Fruit fly (Drosophila melanogaster) whole organism, embryonic: Measurements from ENCODE around the gene Atg2.

Source experiments
- CG10321 ChIP-seq: fragments of 200-800 bp; sonication (Bioruptor generic); IDR thresholded peaks from 2 replicates; pipeline ENCODE4 v1.3.6; 2022; ENCODE audit warnings: missing biosample characterization, missing genetic modification characterization
- CG11723 ChIP-seq: fragments of 200-800 bp; sonication (Bioruptor generic); optimal IDR thresholded peaks from 2 replicates; lab custom pipeline; 2017; ENCODE audit warnings: missing biosample characterization, mild to moderate bottlenecking, missing genetic modification characterization
- CG12236 ChIP-seq: fragments of 200-800 bp; sonication (Bioruptor generic); optimal IDR thresholded peaks from 2 replicates; lab custom pipeline; 2016; ENCODE audit warnings: missing biosample characterization, missing genetic modification characterization
- CG14710 ChIP-seq: fragments of 200-800 bp; sonication (Bioruptor generic); optimal IDR thresholded peaks from 3 replicates; lab custom pipeline; 2019; ENCODE audit warnings: missing biosample characterization, mild to moderate bottlenecking, missing genetic modification characterization, moderate library complexity
- CG15011 ChIP-seq: fragments of 200-800 bp; sonication (Bioruptor generic); optimal IDR thresholded peaks from 3 replicates; lab custom pipeline; 2018; ENCODE audit warnings: missing biosample characterization, mild to moderate bottlenecking, missing genetic modification characterization
- CG15601 ChIP-seq: fragments of 200-800 bp; sonication (Bioruptor generic); optimal IDR thresholded peaks from 3 replicates; lab custom pipeline; 2019; ENCODE audit warnings: missing biosample characterization, mild to moderate bottlenecking, missing genetic modification characterization, moderate library complexity
- CG1832 ChIP-seq: fragments of 200-800 bp; sonication (Bioruptor generic); optimal IDR thresholded peaks from 2 replicates; lab custom pipeline; 2017; ENCODE audit warnings: missing biosample characterization, mild to moderate bottlenecking, missing genetic modification characterization, inconsistent platforms
- CG18764 ChIP-seq: fragments of 200-800 bp; sonication (Bioruptor generic); optimal IDR thresholded peaks from 3 replicates; lab custom pipeline; 2016; ENCODE audit warnings: missing biosample characterization, missing genetic modification characterization
- CG2712 ChIP-seq: fragments of 200-800 bp; optimal IDR thresholded peaks from 3 replicates; lab custom pipeline; 2019; ENCODE audit warnings: missing biosample characterization, mild to moderate bottlenecking, missing genetic modification characterization, moderate library complexity
- CG2889 ChIP-seq: fragments of 200-800 bp; sonication (Bioruptor generic); IDR thresholded peaks from 3 replicates; pipeline ENCODE4 v1.3.6; 2022; ENCODE audit warnings: missing biosample characterization, missing genetic modification characterization
- CG34376 ChIP-seq: fragments of 200-800 bp; sonication (Bioruptor generic); optimal IDR thresholded peaks from 2 replicates; lab custom pipeline; 2018; ENCODE audit warnings: missing biosample characterization, mild to moderate bottlenecking, missing genetic modification characterization
- CG4328 ChIP-seq: fragments of 200-800 bp; sonication (Bioruptor generic); optimal IDR thresholded peaks from 3 replicates; lab custom pipeline; 2017; ENCODE audit warnings: missing biosample characterization, missing genetic modification reagents, missing genetic modification characterization
- CG6254 ChIP-seq: fragments of 200-800 bp; sonication (Bioruptor generic); optimal IDR thresholded peaks from 3 replicates; lab custom pipeline; 2017; ENCODE audit warnings: mild to moderate bottlenecking, missing biosample characterization, missing genetic modification reagents, missing genetic modification characterization
- CG6683 ChIP-seq: fragments of 200-800 bp; sonication (Bioruptor generic); optimal IDR thresholded peaks from 2 replicates; lab custom pipeline; 2017; ENCODE audit warnings: missing biosample characterization, mild to moderate bottlenecking, missing genetic modification characterization, missing genetic modification reagents
- CG6791 ChIP-seq: fragments of 200-800 bp; sonication (Bioruptor generic); IDR thresholded peaks from 3 replicates; pipeline ENCODE4 v1.3.6; 2022; ENCODE audit warnings: missing biosample characterization, missing genetic modification characterization; ENCODE audit not compliant: partially characterized antibody
- CG8089 ChIP-seq: fragments of 200-800 bp; sonication (Bioruptor generic); optimal IDR thresholded peaks from 3 replicates; lab custom pipeline; 2016; ENCODE audit warnings: missing biosample characterization, missing genetic modification characterization
- CG8281 ChIP-seq: fragments of 200-800 bp; sonication (Bioruptor generic); optimal IDR thresholded peaks from 2 replicates; lab custom pipeline; 2018; ENCODE audit warnings: missing biosample characterization, mild to moderate bottlenecking, missing genetic modification characterization, moderate library complexity
- Camta ChIP-seq: fragments of 200-800 bp; sonication (Bioruptor generic); optimal IDR thresholded peaks from 2 replicates; lab custom pipeline; 2016; ENCODE audit warnings: missing biosample characterization, missing genetic modification characterization
- CoRest ChIP-seq: fragments of 200-800 bp; sonication (Bioruptor generic); optimal IDR thresholded peaks from 3 replicates; lab custom pipeline; 2018; ENCODE audit warnings: missing biosample characterization, mild to moderate bottlenecking, missing genetic modification characterization, moderate library complexity
- Dfd ChIP-seq, 2 experiments: fragments of >200 bp; optimal IDR thresholded peaks; 2 replicates each; lab custom pipeline; 2017; ENCODE audit warnings: missing biosample characterization in 2 of 2, missing genetic modification characterization in 2 of 2
- Fer1 ChIP-seq: fragments of 200-800 bp; sonication (Bioruptor generic); optimal IDR thresholded peaks from 2 replicates; lab custom pipeline; 2017; ENCODE audit warnings: missing biosample characterization, mild to moderate bottlenecking, missing genetic modification characterization
- Hr39 ChIP-seq: fragments of >200 bp; optimal IDR thresholded peaks from 2 replicates; lab custom pipeline; 2017
- Hr51 ChIP-seq, 2 experiments: fragments of 200-800 bp; sonication (Bioruptor generic); optimal IDR thresholded peaks; 2 replicates in 1 of 2; 3 replicates in 1 of 2; lab custom pipeline; 2016 to 2018; ENCODE audit warnings: missing biosample characterization in 2 of 2, missing genetic modification characterization in 2 of 2, mild to moderate bottlenecking in 1 of 2, moderate library complexity in 1 of 2
- Hr78 ChIP-seq, 2 experiments: fragments of 200-800 bp in 1 of 2; fragments of >200 bp in 1 of 2; sonication (Bioruptor generic) in 1 of 2; optimal IDR thresholded peaks; 2 replicates each; lab custom pipeline; 2017 to 2019; ENCODE audit warnings: missing biosample characterization in 2 of 2, missing genetic modification characterization in 2 of 2, mild to moderate bottlenecking in 1 of 2, moderate library complexity in 1 of 2
- Myb ChIP-seq: fragments of 200-800 bp; sonication (Bioruptor generic); optimal IDR thresholded peaks from 2 replicates; lab custom pipeline; 2016; ENCODE audit warnings: missing biosample characterization, missing genetic modification characterization
- Pdp1 ChIP-seq, 2 experiments: fragments of 200-800 bp; sonication (Bioruptor generic); optimal IDR thresholded peaks; 3 replicates each; lab custom pipeline; 2016; ENCODE audit warnings: missing biosample characterization in 2 of 2, missing genetic modification characterization in 2 of 2, mild to moderate bottlenecking in 1 of 2, moderate library complexity in 1 of 2
- Sry-δ ChIP-seq: fragments of 200-800 bp; sonication (Bioruptor generic); optimal IDR thresholded peaks from 2 replicates; lab custom pipeline; 2016; ENCODE audit warnings: missing biosample characterization, missing genetic modification characterization
- Usf ChIP-seq: fragments of 200-800 bp; sonication (Bioruptor generic); optimal IDR thresholded peaks from 2 replicates; lab custom pipeline; 2017; ENCODE audit warnings: missing genotype, missing biosample characterization, missing genetic modification characterization
- Xrp1 ChIP-seq: fragments of 200-800 bp; sonication (Bioruptor generic); IDR thresholded peaks from 2 replicates; pipeline ENCODE4 v1.3.6; 2022; ENCODE audit warnings: missing biosample characterization, missing genetic modification characterization
- YL-1 ChIP-seq: fragments of 200-800 bp; sonication (Bioruptor generic); optimal IDR thresholded peaks from 3 replicates; lab custom pipeline; 2017; ENCODE audit warnings: missing biosample characterization, mild to moderate bottlenecking, missing genetic modification characterization
- ab ChIP-seq: fragments of 200-800 bp; sonication (Bioruptor generic); optimal IDR thresholded peaks from 2 replicates; lab custom pipeline; 2016; ENCODE audit warnings: missing biosample characterization, missing genetic modification characterization
- amos ChIP-seq: fragments of 200-800 bp; sonication (Bioruptor generic); IDR thresholded peaks from 2 replicates; pipeline ENCODE4 v1.3.6; 2022; ENCODE audit warnings: missing biosample characterization, missing genetic modification characterization; ENCODE audit not compliant: partially characterized antibody
- ase ChIP-seq: fragments of 200-800 bp; sonication (Bioruptor generic); IDR thresholded peaks from 3 replicates; pipeline ENCODE4 v1.3.6; 2022; ENCODE audit warnings: missing biosample characterization, missing genetic modification characterization
- cato ChIP-seq: fragments of 200-800 bp; sonication (Bioruptor generic); optimal IDR thresholded peaks from 2 replicates; lab custom pipeline; 2016; ENCODE audit warnings: missing biosample characterization, missing genetic modification characterization, borderline replicate concordance
- fd64A ChIP-seq: fragments of 200-800 bp; sonication (Bioruptor generic); optimal IDR thresholded peaks from 3 replicates; lab custom pipeline; 2018; ENCODE audit warnings: missing biosample characterization, mild to moderate bottlenecking, missing genetic modification characterization
- h ChIP-seq: fragments of >200 bp; optimal IDR thresholded peaks from 2 replicates; lab custom pipeline; 2017
- jigr1 ChIP-seq: fragments of 200-800 bp; sonication (Bioruptor generic); IDR thresholded peaks from 3 replicates; pipeline ENCODE4 v1.3.6; 2022; ENCODE audit warnings: missing biosample characterization, missing genetic modification characterization
- ken ChIP-seq: fragments of 200-800 bp; sonication (Bioruptor generic); IDR thresholded peaks from 3 replicates; pipeline ENCODE4 v1.3.6; 2022; ENCODE audit warnings: missing biosample characterization, missing genetic modification characterization
- lov ChIP-seq, 2 experiments: fragments of 200-800 bp in 1 of 2; fragments of >200 bp in 1 of 2; sonication (Bioruptor generic) in 1 of 2; IDR thresholded peaks in 1 of 2; optimal IDR thresholded peaks in 1 of 2; 2 replicates in 1 of 2; 3 replicates in 1 of 2; pipeline versions ENCODE4 v1.3.6 to Lab custom; 2017 to 2022; ENCODE audit warnings: missing biosample characterization in 1 of 2, missing genetic modification characterization in 1 of 2
- nerfin-1 ChIP-seq: fragments of 200-800 bp; sonication (Bioruptor generic); optimal IDR thresholded peaks from 3 replicates; lab custom pipeline; 2019; ENCODE audit warnings: missing biosample characterization, mild to moderate bottlenecking, missing genetic modification characterization, moderate library complexity
- otp ChIP-seq: fragments of 200-800 bp; sonication (Bioruptor generic); IDR thresholded peaks from 3 replicates; pipeline ENCODE4, ENCODE4 v1.3.6; 2022; ENCODE audit warnings: missing biosample characterization, missing genetic modification characterization
- phol ChIP-seq: fragments of 200-800 bp; sonication (Bioruptor generic); optimal IDR thresholded peaks from 3 replicates; lab custom pipeline; 2018; ENCODE audit warnings: missing biosample characterization, mild to moderate bottlenecking, missing genetic modification characterization, moderate library complexity
- pita ChIP-seq: fragments of 200-800 bp; sonication (Bioruptor generic); optimal IDR thresholded peaks from 2 replicates; lab custom pipeline; 2017; ENCODE audit warnings: missing biosample characterization, mild to moderate bottlenecking, missing genetic modification characterization
- sc ChIP-seq, 3 experiments: fragments of >200 bp in 2 of 3; fragments of 200-800 bp in 1 of 3; sonication (Bioruptor generic) in 1 of 3; optimal IDR thresholded peaks; 2 replicates in 2 of 3; 3 replicates in 1 of 3; lab custom pipeline; 2017; ENCODE audit warnings: mild to moderate bottlenecking in 1 of 3, missing biosample characterization in 1 of 3, missing genetic modification characterization in 1 of 3, missing genetic modification reagents in 1 of 3
- seq ChIP-seq: fragments of 200-800 bp; sonication (Bioruptor generic); IDR thresholded peaks from 2 replicates; pipeline ENCODE4 v1.3.6; 2022; ENCODE audit warnings: missing biosample characterization, missing genetic modification characterization
- slbo ChIP-seq: fragments of 200-800 bp; sonication (Bioruptor generic); IDR thresholded peaks from 2 replicates; pipeline ENCODE4 v1.3.6; 2022; ENCODE audit warnings: missing biosample characterization, missing genetic modification characterization
- trem ChIP-seq: fragments of 200-800 bp; optimal IDR thresholded peaks from 3 replicates; lab custom pipeline; 2019; ENCODE audit warnings: missing biosample characterization, mild to moderate bottlenecking, missing genetic modification characterization, moderate library complexity
- wek ChIP-seq: fragments of 200-800 bp; sonication (Bioruptor generic); optimal IDR thresholded peaks from 3 replicates; lab custom pipeline; 2018; ENCODE audit warnings: missing biosample characterization, mild to moderate bottlenecking, missing genetic modification characterization, moderate library complexity
- zen ChIP-seq: fragments of 200-800 bp; sonication (Bioruptor generic); optimal IDR thresholded peaks from 3 replicates; lab custom pipeline; 2018; ENCODE audit warnings: missing biosample characterization, mild to moderate bottlenecking, missing genetic modification characterization, moderate library complexity
- zf30C ChIP-seq: fragments of 200-800 bp; sonication (Bioruptor generic); optimal IDR thresholded peaks from 3 replicates; lab custom pipeline; 2018; ENCODE audit warnings: missing biosample characterization, mild to moderate bottlenecking, missing genetic modification characterization

Atg2 gene

DNA sequence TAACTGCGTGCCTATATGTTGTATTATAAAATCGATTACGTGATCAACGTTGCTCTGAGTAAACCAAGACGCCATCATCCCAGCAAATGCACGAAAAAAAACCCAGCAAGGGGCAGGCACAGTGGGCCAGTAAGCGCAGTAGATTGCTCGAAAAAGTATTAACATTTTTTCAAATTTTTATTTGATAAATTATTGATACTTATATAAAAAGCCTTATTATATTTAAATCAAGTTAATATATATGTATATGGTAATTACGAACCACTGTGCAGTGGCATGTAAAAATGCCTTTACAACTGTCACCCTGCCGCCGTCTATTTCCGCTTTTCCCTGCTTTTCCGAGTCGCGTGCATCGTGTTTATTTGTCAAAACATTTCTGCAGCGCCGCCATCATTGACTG lies 47.1 kb upstream of the Atg2 start (continued):
- TF ChIP-seq CG11723 (GFP tag; lab: Kevin White, UChicago) (no peak), ken (GFP tag; lab: Robert Waterston, UW) (peak; percentile 51; the same call in 1 of the 3 replicates), wek (no peak), zf30C (GFP tag; lab: Kevin White, UChicago) (no peak), sc (optimal IDR thresholded peaks at IDR 0.05; lab: Kevin White, UChicago) (no peak), sc (GFP tag; optimal IDR thresholded peaks at IDR 0.05; lab: Kevin White, UChicago) (no peak), CG34376 (GFP tag; lab: Kevin White, UChicago) (no peak), CG1832 (GFP tag; lab: Kevin White, UChicago) (no peak), CG15601 (no peak), otp (GFP tag; lab: Robert Waterston, UW) (peak; percentile 39; the same call in 1 of the 3 replicates), amos (GFP tag; lab: Robert Waterston, UW) (no peak), slbo (peak; percentile 84), zen (no peak), pita (no peak), seq (GFP tag; lab: Robert Waterston, UW) (peak; percentile 65), CoRest (tag; lab: Kevin White, UChicago) (peak; percentile 46), CG8281 (tag; lab: Kevin White, UChicago) (no peak), Hr51 (GFP tag; optimal IDR thresholded peaks at IDR 0.05; lab: Kevin White, UChicago) (peak in 1 of 2 experiments; percentile 59), Xrp1 (GFP tag; lab: Robert Waterston, UW) (peak; percentile 75), YL-1 (GFP tag; lab: Kevin White, UChicago) (no peak), CG12236 (GFP tag; lab: Kevin White, UChicago) (no peak), CG8089 (no peak), phol (tag; lab: Kevin White, UChicago) (no peak), Myb (GFP tag; lab: Kevin White, UChicago) (no peak), h (lab: Kevin White, UChicago) (no peak), cato (no peak), Dfd (GFP tag; optimal IDR thresholded peaks at IDR 0.05; lab: Kevin White, UChicago) (no peak), jigr1 (GFP tag; lab: Robert Waterston, UW) (no peak), CG2712 (no peak), CG4328 (GFP tag; lab: Kevin White, UChicago) (no peak), CG15011 (GFP tag; lab: Kevin White, UChicago) (no peak), CG18764 (no peak), CG6683 (GFP tag; lab: Kevin White, UChicago) (no peak), Pdp1 (GFP tag; optimal IDR thresholded peaks at IDR 0.05; lab: Kevin White, UChicago) (no peak), trem (tag; lab: Kevin White, UChicago) (no peak), Fer1 (no peak), Sry-δ (GFP tag; lab: Kevin White, UChicago) (no peak), CG6791 (GFP tag; lab: Robert Waterston, UW) (no peak), CG6254 (GFP tag; lab: Kevin White, UChicago) (no peak), CG14710 (no peak), lov (optimal IDR thresholded peaks at IDR 0.05; lab: Kevin White, UChicago) (no peak), lov (GFP tag; IDR thresholded peaks at IDR 0.05; lab: Robert Waterston, UW) (no peak), CG2889 (GFP tag; lab: Robert Waterston, UW) (0 out of 3 replicates have a peak, but pooled peaks have one; percentile 48), ab (GFP tag; lab: Kevin White, UChicago) (no peak), nerfin-1 (tag; lab: Kevin White, UChicago) (no peak), ase (GFP tag; lab: Robert Waterston, UW) (no peak), fd64A (GFP tag; lab: Kevin White, UChicago) (no peak), Camta (GFP tag; lab: Kevin White, UChicago) (no peak), Hr39 (lab: Kevin White, UChicago) (no peak), Hr78 (GFP tag; optimal IDR thresholded peaks at IDR 0.05; lab: Kevin White, UChicago) (no peak), CG10321 (GFP tag; lab: Robert Waterston, UW) (peak; percentile 54; the same call in 1 of the 2 replicates), Usf (no peak)
